Worm (Caenorhabditis elegans): ENCODE measurements around the gene K12B6.9.

K12B6.9 gene

ce11 chrV:6335226-6335625, 42.8 kb upstream of the K12B6.9 start (continued):
- TF ChIP-seq mxl-2 (GFP tag; conservative IDR thresholded peaks at IDR 0.05) (peak; percentile 77), F26F4.8 (GFP tag; conservative IDR thresholded peaks at IDR 0.05) (peak; percentile 74; the same call in 1 of the 2 replicates), spr-3 (GFP tag; optimal IDR thresholded peaks at IDR 0.05) (peak; percentile 15), snpc-1.2 (GFP tag; IDR thresholded peaks at IDR 0.05) (peak; percentile 88), hif-1 (tag; optimal IDR thresholded peaks at IDR 0.05) (no peak), lin-29 (GFP tag; IDR thresholded peaks at IDR 0.05) (0 out of 2 replicates have a peak, but pooled peaks have one; percentile 58), zip-11 (GFP tag; IDR thresholded peaks at IDR 0.05) (no peak), snpc-4 (tag; optimal IDR thresholded peaks at IDR 0.05) (no peak), tra-1 (GFP tag; IDR thresholded peaks at IDR 0.05) (peak; percentile 73)

ce11 chrV:6331607-6332006, 39.1 kb upstream of the K12B6.9 start, which contains the start of gene T28C12.1:
T28C12.1 (plus strand) TSS chrV:6331907.
- TF ChIP-seq daf-12 (tag; optimal IDR thresholded peaks at IDR 0.05) (no peak), hmg-1.1 (GFP tag; IDR thresholded peaks at IDR 0.05) (no peak), nhr-237 (tag; optimal IDR thresholded peaks at IDR 0.05) (no peak), mdt-29 (GFP tag; IDR thresholded peaks at IDR 0.05) (no peak), set-16 (GFP tag; IDR thresholded peaks at IDR 0.05) (no peak), dmd-6 (GFP tag; IDR thresholded peaks at IDR 0.05) (no peak), lin-1 (GFP tag; IDR thresholded peaks at IDR 0.05) (no peak), attf-4 (tag; optimal IDR thresholded peaks at IDR 0.05) (no peak), aha-1 (tag) (no peak), rbr-2 (tag; optimal IDR thresholded peaks at IDR 0.05) (no peak), Y75B8A.6 (GFP tag; IDR thresholded peaks at IDR 0.05) (no peak), hlh-11 (tag; optimal IDR thresholded peaks at IDR 0.05) (no peak), mes-2 (tag; optimal IDR thresholded peaks at IDR 0.05; ENCODE audit: poor library complexity, severe bottlenecking) (no peak), ceh-20 (GFP tag; IDR thresholded peaks at IDR 0.05) (no peak), nhr-6 (tag; optimal IDR thresholded peaks at IDR 0.05) (no peak)

ce11 chrV:6328897-6329296, 36.4 kb upstream of the K12B6.9 start, which contains the start of gene T28C12.2:
T28C12.2 (plus strand) TSS chrV:6329197.
- TF ChIP-seq F49E8.2 (tag; optimal IDR thresholded peaks at IDR 0.05; ENCODE audit: borderline replicate concordance) = no peak
- TF ChIP-seq lin-39 (tag; optimal IDR thresholded peaks at IDR 0.05) = no peak
- TF ChIP-seq Y48G9A.11 (GFP tag; IDR thresholded peaks at IDR 0.05) = no peak
- TF ChIP-seq nhr-10 (tag; optimal IDR thresholded peaks at IDR 0.05) = no peak
- TF ChIP-seq duxl-1 (tag; optimal IDR thresholded peaks at IDR 0.05; ENCODE audit: poor library complexity) = no peak
- no peak for TF ChIP-seq ztf-11 (tag; optimal IDR thresholded peaks at IDR 0.05)
- TF ChIP-seq ZK337.2 (GFP tag; IDR thresholded peaks at IDR 0.05) = no peak

ce11 chrV:6326980-6327379, 34.5 kb upstream of the K12B6.9 start, which contains the start of gene fbxa-202:
fbxa-202 (plus strand) TSS chrV:6327280.
- no peak for TF ChIP-seq daf-19 (GFP tag; conservative IDR thresholded peaks at IDR 0.05)
- TF ChIP-seq zfp-3 (GFP tag; conservative IDR thresholded peaks at IDR 0.05) = no peak
- TF ChIP-seq T26A8.4 (GFP tag; IDR thresholded peaks at IDR 0.05) = no peak
- no peak for TF ChIP-seq php-3 (GFP tag; IDR thresholded peaks at IDR 0.05)
- TF ChIP-seq Y105C5A.15 (GFP tag; IDR thresholded peaks at IDR 0.05) = no peak
- TF ChIP-seq hlh-30 (tag; optimal IDR thresholded peaks at IDR 0.05; ENCODE audit: insufficient read depth) = no peak
- TF ChIP-seq arid-1 (GFP tag; conservative IDR thresholded peaks at IDR 0.05) = no peak
- TF ChIP-seq ceh-62 (tag; optimal IDR thresholded peaks at IDR 0.05) = no peak
- no peak for TF ChIP-seq nhr-102 (tag; optimal IDR thresholded peaks at IDR 0.05)
- no peak for TF ChIP-seq ceh-20 (GFP tag; IDR thresholded peaks at IDR 0.05)
- no peak for TF ChIP-seq egl-43 (GFP tag; IDR thresholded peaks at IDR 0.05)
- no peak for TF ChIP-seq spr-3 (GFP tag; optimal IDR thresholded peaks at IDR 0.05)
- no peak for TF ChIP-seq dpl-1 (GFP tag; optimal IDR thresholded peaks at IDR 0.05)
- no peak for TF ChIP-seq nhr-42 (GFP tag; IDR thresholded peaks at IDR 0.05)
- TF ChIP-seq Y75B8A.6 (GFP tag; IDR thresholded peaks at IDR 0.05) = no peak
- no peak for TF ChIP-seq ceh-44 (GFP tag; IDR thresholded peaks at IDR 0.05)

Data from whole organism, L4 larva.